Worm (Caenorhabditis elegans) whole organism, early embryonic: ENCODE measurements around the gene vglu-3.

Experiments used
- B0310.2 ChIP-seq: sonication (generic microtip); optimal IDR thresholded peaks from 2 replicates; lab custom pipeline; 2016; ENCODE audit warnings: mild to moderate bottlenecking, missing genetic modification characterization, missing compliant biosample characterization
- F13C5.2 ChIP-seq: sonication (generic microtip); optimal IDR thresholded peaks from 2 replicates; lab custom pipeline; 2017; ENCODE audit warnings: mild to moderate bottlenecking, missing genetic modification characterization, inconsistent platforms, missing compliant biosample characterization
- aly-1 ChIP-seq: sonication (generic microtip); optimal IDR thresholded peaks from 2 replicates; lab custom pipeline; 2016; ENCODE audit warnings: missing genetic modification characterization, missing compliant biosample characterization
- ama-1 ChIP-seq: fragments of 150-350 bp; optimal IDR thresholded peaks from 2 replicates; lab custom pipeline; 2014
- ceh-36 ChIP-seq: sonication (generic microtip); optimal IDR thresholded peaks from 2 replicates; lab custom pipeline; 2016; ENCODE audit warnings: missing genetic modification characterization, inconsistent platforms, missing compliant biosample characterization
- ets-7 ChIP-seq: sonication (generic microtip); optimal IDR thresholded peaks from 2 replicates; lab custom pipeline; 2016; ENCODE audit warnings: missing genotype, missing genetic modification characterization, missing compliant biosample characterization
- flt-1 ChIP-seq: fragments of 200-800 bp; sonication (Bioruptor generic); IDR thresholded peaks from 2 replicates; pipeline ENCODE4 v1.3.6; 2022; ENCODE audit warnings: missing genetic modification characterization, missing compliant biosample characterization
- hmbx-1 ChIP-seq: sonication (generic microtip); optimal IDR thresholded peaks from 2 replicates; lab custom pipeline; 2016; ENCODE audit warnings: mild to moderate bottlenecking, missing genetic modification characterization, missing compliant biosample characterization
- hmg-4 ChIP-seq: fragments of 200-800 bp; sonication (Bioruptor generic); optimal IDR thresholded peaks from 2 replicates; lab custom pipeline; 2018; ENCODE audit warnings: mild to moderate bottlenecking, missing genetic modification characterization, missing compliant biosample characterization
- scrt-1 ChIP-seq: fragments of 200-800 bp; sonication (Bioruptor generic); IDR thresholded peaks from 2 replicates; pipeline ENCODE4 v1.3.6; 2022; ENCODE audit warnings: missing genetic modification characterization, missing compliant biosample characterization
- sea-1 ChIP-seq: fragments of 200-800 bp; sonication (Bioruptor generic); conservative IDR thresholded peaks from 2 replicates; pipeline ENCODE4 v1.3.6; 2022; ENCODE audit warnings: missing genetic modification characterization, missing compliant biosample characterization
- tbx-11 ChIP-seq: fragments of 200-800 bp; sonication (Bioruptor generic); IDR thresholded peaks from 2 replicates; pipeline ENCODE4 v1.3.6; 2022; ENCODE audit warnings: missing genetic modification characterization, missing compliant biosample characterization
- tbx-37 ChIP-seq: fragments of 200-800 bp; sonication (Bioruptor generic); conservative IDR thresholded peaks from 2 replicates; pipeline ENCODE4 v1.3.6; 2022; ENCODE audit warnings: missing genetic modification reagents, missing genetic modification characterization, missing compliant biosample characterization
- tra-4 ChIP-seq: sonication (generic microtip); optimal IDR thresholded peaks from 2 replicates; lab custom pipeline; 2017; ENCODE audit warnings: missing genetic modification characterization, missing compliant biosample characterization

DNA sequence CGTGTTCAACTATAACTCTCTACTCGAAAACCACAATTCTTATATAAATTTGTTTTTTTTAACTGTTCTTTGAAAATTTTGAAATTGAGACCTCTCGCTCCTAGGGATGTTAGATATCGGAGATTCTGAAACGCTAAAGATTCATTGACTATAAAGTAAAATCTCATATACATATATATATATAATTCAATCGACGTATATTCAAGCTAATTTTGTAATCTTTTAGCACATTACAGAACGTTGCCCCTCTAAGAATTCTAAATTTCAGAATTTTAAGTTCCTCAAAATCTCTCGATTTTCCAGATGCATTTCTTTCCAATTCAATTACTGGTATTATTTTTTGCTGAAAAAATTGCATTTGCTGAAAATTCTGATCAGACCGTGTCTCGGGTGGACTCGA, 21.4 kb upstream of the vglu-3 start, which contains the start of gene pad-2:
- TF ChIP-seq ceh-36 (no peak), hmbx-1 (no peak), ama-1 (lab: Kevin White, UChicago) (no peak), tbx-37 (GFP tag; lab: Robert Waterston, UW) (no peak), scrt-1 (GFP tag; lab: Robert Waterston, UW) (no peak), hmg-4 (GFP tag; lab: Kevin White, UChicago) (no peak), B0310.2 (tag; lab: Kevin White, UChicago) (no peak), sea-1 (GFP tag; lab: Robert Waterston, UW) (no peak), F13C5.2 (tag; lab: Kevin White, UChicago) (no peak), tbx-11 (GFP tag; lab: Robert Waterston, UW) (no peak), aly-1 (tag; lab: Kevin White, UChicago) (no peak), ets-7 (no peak), flt-1 (GFP tag; lab: Robert Waterston, UW) (no peak), tra-4 (tag; lab: Kevin White, UChicago) (no peak)
